Fruit fly (Drosophila melanogaster) S2 (cell line): ENCODE data around the gene CG10026.

Source experiments
- CG8478 ChIP-seq: fragments of >200 bp; optimal IDR thresholded peaks from 2 replicates; lab custom pipeline; 2018
- CTCF ChIP-seq, 2 experiments: fragments of >200 bp; optimal IDR thresholded peaks; 2 replicates each; lab custom pipeline; 2018

- no peak for TF ChIP-seq CG8478
- TF ChIP-seq CTCF (optimal IDR thresholded peaks at IDR 0.05; lab: Kevin White, UChicago), result peak; percentile 23 to 30
These were observed 37.2 kb upstream of the CG10026 start, which contains the start of gene Lectin-galC1 for dm6 chr2L:19416602-19417497.
